Fruit fly (Drosophila melanogaster): Measurements from ENCODE around the gene Hsp27.
A peak's percentile ranks its signal among the peaks of the same experiment; 100 is the strongest.

The Hsp27 gene

DNA sequence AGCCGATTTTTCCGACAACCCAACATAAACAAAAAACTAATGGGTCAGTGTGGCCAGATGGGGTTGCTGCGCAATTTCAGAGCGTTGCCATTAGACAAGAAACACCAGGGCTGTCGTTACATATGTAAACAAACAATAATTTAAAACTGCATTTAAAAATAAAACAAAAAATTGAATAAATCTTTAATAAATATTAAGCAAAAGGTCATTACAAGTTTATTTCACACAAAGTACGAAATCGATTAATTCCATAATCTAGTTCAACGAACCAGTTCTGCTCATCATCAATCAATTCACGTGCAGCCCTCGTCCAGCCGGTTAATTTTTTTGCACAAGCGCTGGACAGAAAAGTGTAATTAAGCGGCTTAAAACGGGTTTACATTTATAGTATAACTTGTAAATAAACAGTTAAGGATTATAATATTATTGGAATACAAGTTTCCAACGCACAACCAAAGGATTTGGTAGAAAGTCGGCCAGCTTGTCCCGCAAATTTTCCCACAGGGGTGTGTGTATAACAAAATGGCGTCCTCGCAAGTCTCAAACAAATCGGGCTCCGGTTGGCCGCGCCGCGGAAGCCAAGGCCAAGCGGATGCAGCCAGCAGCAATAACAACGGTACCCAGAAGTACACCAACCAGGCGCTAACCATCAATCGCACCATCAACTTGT lies 27.0 kb downstream of the Hsp27 start, which contains the start of the genes CG4022 and Cpsf5:
TSS of gene CG4022 (minus strand) at position 79 of the 670 bp plus-strand sequence.
TSS of gene Cpsf5 (plus strand) at position 285 of the 670 bp plus-strand sequence.
- peak; percentile 69 for TF ChIP-seq Oli (tag; optimal IDR thresholded peaks at IDR 0.05)
- 0 out of 2 replicates have a peak, but pooled peaks have one; percentile 29 for TF ChIP-seq sens-2 (GFP tag; IDR thresholded peaks at IDR 0.05)
- peak; percentile 85 for TF ChIP-seq vvl (GFP tag; IDR thresholded peaks at IDR 0.05)
- peak; percentile 76 for TF ChIP-seq CG4404 (GFP tag; IDR thresholded peaks at IDR 0.05)
- peak; percentile 90 for TF ChIP-seq Ets65A (GFP tag)
- no peak for TF ChIP-seq Lpt (GFP tag; optimal IDR thresholded peaks at IDR 0.05)
- peak; percentile 79 for TF ChIP-seq al (GFP tag; IDR thresholded peaks at IDR 0.05)
- TF ChIP-seq CG14014 (GFP tag; IDR thresholded peaks at IDR 0.05) = peak; percentile 82
- TF ChIP-seq CG7556 (GFP tag; optimal IDR thresholded peaks at IDR 0.05) = peak; percentile 78
- peak; percentile 61; the same call in 1 of the 2 replicates for TF ChIP-seq Adf1 (GFP tag; IDR thresholded peaks at IDR 0.05)
- peak; percentile 87 for TF ChIP-seq CG17328 (GFP tag; IDR thresholded peaks at IDR 0.05)
- TF ChIP-seq CG8765 (GFP tag; IDR thresholded peaks at IDR 0.05) = peak; percentile 66; the same call in 1 of the 2 replicates
- peak in 1 of 2 experiments; percentile 87 for TF ChIP-seq bsh (GFP tag; optimal IDR thresholded peaks at IDR 0.05)
- TF ChIP-seq CG10543 (GFP tag; optimal IDR thresholded peaks at IDR 0.05) = peak; percentile 92
- TF ChIP-seq CG2202 (tag; optimal IDR thresholded peaks at IDR 0.05) = peak; percentile 69
- TF ChIP-seq CG3163 (GFP tag; optimal IDR thresholded peaks at IDR 0.05) = peak; percentile 18
- peak; percentile 80 for TF ChIP-seq Oaz (GFP tag; IDR thresholded peaks at IDR 0.05)
- TF ChIP-seq Hmr (GFP tag; optimal IDR thresholded peaks at IDR 0.05) = peak; percentile 85
- TF ChIP-seq CG7786 (GFP tag; optimal IDR thresholded peaks at IDR 0.05) = peak; percentile 34
- peak; percentile 82 for TF ChIP-seq sisA (GFP tag; IDR thresholded peaks at IDR 0.05)
- TF ChIP-seq lilli (GFP tag; optimal IDR thresholded peaks at IDR 0.05) = peak; percentile 90
- TF ChIP-seq CG12155 (GFP tag; optimal IDR thresholded peaks at IDR 0.05) = peak; percentile 82
- peak; percentile 86 for TF ChIP-seq zen (tag; optimal IDR thresholded peaks at IDR 0.05)
- TF ChIP-seq pnt (GFP tag; optimal IDR thresholded peaks at IDR 0.05) = peak; percentile 51
- peak; percentile 88 for TF ChIP-seq YL-1 (GFP tag; optimal IDR thresholded peaks at IDR 0.05)
- TF ChIP-seq usp (GFP tag; optimal IDR thresholded peaks at IDR 0.05) = no peak
- TF ChIP-seq Elba2 (GFP tag; optimal IDR thresholded peaks at IDR 0.05) = peak; percentile 63
- 0 out of 2 replicates have a peak, but pooled peaks have one; percentile 13 for TF ChIP-seq bowl (GFP tag; IDR thresholded peaks at IDR 0.05)
- TF ChIP-seq Sry-δ (GFP tag; optimal IDR thresholded peaks at IDR 0.05) = peak; percentile 42
- peak; percentile 76 for TF ChIP-seq CG1529 (GFP tag; optimal IDR thresholded peaks at IDR 0.05)
- TF ChIP-seq CG17359 (tag; optimal IDR thresholded peaks at IDR 0.05) = peak; percentile 74
- TF ChIP-seq CG14710 (tag; optimal IDR thresholded peaks at IDR 0.05) = peak; percentile 90
- TF ChIP-seq stc (GFP tag; IDR thresholded peaks at IDR 0.05) = peak; percentile 78
- no peak for TF ChIP-seq CG4360 (GFP tag; IDR thresholded peaks at IDR 0.05)
- TF ChIP-seq fd64A (GFP tag; optimal IDR thresholded peaks at IDR 0.05) = no peak
- TF ChIP-seq row (GFP tag; IDR thresholded peaks at IDR 0.05) = peak; percentile 95
- peak; percentile 78 for TF ChIP-seq Ada2b (GFP tag; IDR thresholded peaks at IDR 0.05)
- peak; percentile 81 for TF ChIP-seq tin (GFP tag; optimal IDR thresholded peaks at IDR 0.05)
- no peak for TF ChIP-seq sim (GFP tag; IDR thresholded peaks at IDR 0.05)
- peak; percentile 62 for TF ChIP-seq ATbp (GFP tag; optimal IDR thresholded peaks at IDR 0.05)
- peak; percentile 53 for TF ChIP-seq Dip3 (GFP tag; optimal IDR thresholded peaks at IDR 0.05)
- TF ChIP-seq CG7745 (tag; optimal IDR thresholded peaks at IDR 0.05) = peak; percentile 99
- TF ChIP-seq Six4 (GFP tag; optimal IDR thresholded peaks at IDR 0.05) = peak; percentile 69
- peak; percentile 70 for TF ChIP-seq CG10959 (GFP tag; IDR thresholded peaks at IDR 0.05)
- TF ChIP-seq CG13775 (GFP tag; optimal IDR thresholded peaks at IDR 0.05) = peak; percentile 87
- TF ChIP-seq CG11695 (GFP tag; IDR thresholded peaks at IDR 0.05) = peak; percentile 73
- peak; percentile 93 for TF ChIP-seq gem (tag; optimal IDR thresholded peaks at IDR 0.05)
- no peak for TF ChIP-seq cg (GFP tag; optimal IDR thresholded peaks at IDR 0.05)
- TF ChIP-seq CG1233 (GFP tag; optimal IDR thresholded peaks at IDR 0.05) = peak; percentile 42
- no peak for TF ChIP-seq p53 (GFP tag; optimal IDR thresholded peaks at IDR 0.05)
- TF ChIP-seq sima (GFP tag; optimal IDR thresholded peaks at IDR 0.05) = no peak
